Worm (Caenorhabditis elegans) whole organism, early embryonic: ENCODE results near the gene srxa-15.

Experiments used
- ama-1 ChIP-seq: fragments of 150-350 bp; optimal IDR thresholded peaks from 2 replicates; lab custom pipeline; 2014
- ceh-13 ChIP-seq: fragments of 200-800 bp; sonication (Bioruptor generic); optimal IDR thresholded peaks from 2 replicates; lab custom pipeline; 2018; ENCODE audit warnings: mild to moderate bottlenecking, missing genetic modification characterization, missing compliant biosample characterization
- flt-1 ChIP-seq: fragments of 200-800 bp; sonication (Bioruptor generic); IDR thresholded peaks from 2 replicates; pipeline ENCODE4 v1.3.6; 2022; ENCODE audit warnings: missing genetic modification characterization, missing compliant biosample characterization
- hnd-1 ChIP-seq: sonication (generic microtip); optimal IDR thresholded peaks from 2 replicates; lab custom pipeline; 2016; ENCODE audit warnings: missing genetic modification characterization, missing compliant biosample characterization
- tbx-37 ChIP-seq: fragments of 200-800 bp; sonication (Bioruptor generic); conservative IDR thresholded peaks from 2 replicates; pipeline ENCODE4 v1.3.6; 2022; ENCODE audit warnings: missing genetic modification reagents, missing genetic modification characterization, missing compliant biosample characterization

- TF ChIP-seq tbx-37 = no peak
- no peak for TF ChIP-seq ceh-13 (GFP tag; lab: Kevin White, UChicago)
- TF ChIP-seq flt-1 (GFP tag; lab: Robert Waterston, UW) = no peak
- no peak for TF ChIP-seq ama-1
- no peak for TF ChIP-seq hnd-1 (tag; lab: Kevin White, UChicago)
Observed at ce11 chrV:20634330-20634729, 7.7 kb upstream of the srxa-15 start, which contains the start of gene F46B3.16.
